Worm (Caenorhabditis elegans) whole organism, young adult: Measurements from ENCODE around the gene Y110A2AL.7.

Experiments used
- B0019.2 ChIP-seq: fragments of 200-800 bp; sonication (Bioruptor generic); conservative IDR thresholded peaks from 2 replicates; pipeline ENCODE4 v1.3.6; 2022; ENCODE audit warnings: missing genetic modification reagents, missing genetic modification characterization, missing compliant biosample characterization
- B0261.1 ChIP-seq: sonication (generic microtip); optimal IDR thresholded peaks from 2 replicates; lab custom pipeline; 2016; ENCODE audit warnings: mild to moderate bottlenecking, missing genetic modification characterization, moderate library complexity, missing compliant biosample characterization
- F10E7.11 ChIP-seq: sonication (generic microtip); optimal IDR thresholded peaks from 2 replicates; lab custom pipeline; 2017; ENCODE audit warnings: mild to moderate bottlenecking, missing genetic modification characterization, moderate library complexity, missing compliant biosample characterization
- F37B4.10 ChIP-seq: fragments of 200-800 bp; sonication (Bioruptor generic); IDR thresholded peaks from 2 replicates; pipeline ENCODE4 v1.3.6; 2022; ENCODE audit warnings: missing genetic modification characterization, missing compliant biosample characterization
- F52B5.7 ChIP-seq: sonication (generic microtip); optimal IDR thresholded peaks from 2 replicates; lab custom pipeline; 2016; ENCODE audit warnings: mild to moderate bottlenecking, missing genetic modification characterization, missing compliant biosample characterization
- F55B11.4 ChIP-seq: sonication (generic microtip); optimal IDR thresholded peaks from 2 replicates; lab custom pipeline; 2016; ENCODE audit warnings: missing compliant biosample characterization, missing genetic modification characterization, borderline replicate concordance; ENCODE audit not compliant: insufficient read depth
- F57A8.1 ChIP-seq: fragments of 200-800 bp; sonication (Bioruptor generic); optimal IDR thresholded peaks from 2 replicates; lab custom pipeline; 2018; ENCODE audit warnings: mild to moderate bottlenecking, missing genetic modification characterization, moderate library complexity, missing compliant biosample characterization
- T07F8.4 ChIP-seq: sonication (generic microtip); optimal IDR thresholded peaks from 2 replicates; lab custom pipeline; 2016; ENCODE audit warnings: mild to moderate bottlenecking, missing genetic modification characterization, moderate library complexity, missing compliant biosample characterization
- Y79H2A.3 ChIP-seq: fragments of 200-800 bp; sonication (Bioruptor generic); conservative IDR thresholded peaks from 2 replicates; pipeline ENCODE4 v1.3.6; 2022; ENCODE audit warnings: missing genetic modification reagents, missing genetic modification characterization, missing compliant biosample characterization
- aptf-3 ChIP-seq: fragments of 200-800 bp; sonication (Bioruptor generic); IDR thresholded peaks from 2 replicates; pipeline ENCODE4 v1.3.6; 2022; ENCODE audit warnings: missing genetic modification characterization, missing compliant biosample characterization
- atf-7 ChIP-seq: sonication (generic microtip); optimal IDR thresholded peaks from 2 replicates; lab custom pipeline; 2017; ENCODE audit warnings: mild to moderate bottlenecking, missing genetic modification characterization, missing compliant biosample characterization
- attf-3 ChIP-seq: fragments of 200-800 bp; sonication (Bioruptor generic); conservative IDR thresholded peaks from 2 replicates; pipeline ENCODE4 v1.3.6; 2022; ENCODE audit warnings: missing genetic modification reagents, missing genetic modification characterization, missing compliant biosample characterization
- attf-5 ChIP-seq: fragments of 200-800 bp; sonication (Bioruptor generic); optimal IDR thresholded peaks from 2 replicates; lab custom pipeline; 2018; ENCODE audit warnings: mild to moderate bottlenecking, missing genetic modification characterization, missing compliant biosample characterization
- bed-1 ChIP-seq: fragments of 200-800 bp; sonication (Bioruptor generic); IDR thresholded peaks from 2 replicates; pipeline ENCODE4 v1.3.6; 2022; ENCODE audit warnings: missing genetic modification reagents, missing genetic modification characterization, missing compliant biosample characterization
- bed-2 ChIP-seq: fragments of 200-800 bp; sonication (Bioruptor generic); IDR thresholded peaks from 2 replicates; pipeline ENCODE4 v1.3.6; 2022; ENCODE audit warnings: missing genetic modification reagents, missing genetic modification characterization, missing compliant biosample characterization
- chd-7 ChIP-seq: sonication (generic microtip); optimal IDR thresholded peaks from 2 replicates; lab custom pipeline; 2016; ENCODE audit warnings: mild to moderate bottlenecking, missing genetic modification characterization, moderate library complexity, missing compliant biosample characterization
- die-1 ChIP-seq: sonication (generic microtip); optimal IDR thresholded peaks from 2 replicates; lab custom pipeline; 2016; ENCODE audit warnings: missing genotype, mild to moderate bottlenecking, missing genetic modification characterization, missing compliant biosample characterization
- dpff-1 ChIP-seq: sonication (generic microtip); optimal IDR thresholded peaks from 2 replicates; lab custom pipeline; 2017; ENCODE audit warnings: mild to moderate bottlenecking, missing genetic modification characterization, missing compliant biosample characterization
- efl-1 ChIP-seq: fragments of 150-350 bp; optimal IDR thresholded peaks from 2 replicates; lab custom pipeline; 2014; ENCODE audit warnings: missing biosample characterization, missing genetic modification reagents, missing genetic modification characterization
- egl-44 ChIP-seq: fragments of 200-800 bp; sonication (Bioruptor generic); IDR thresholded peaks from 2 replicates; pipeline ENCODE4 v1.3.6; 2022; ENCODE audit warnings: missing genetic modification reagents, missing genetic modification characterization, missing compliant biosample characterization
- ekl-4 ChIP-seq: fragments of 200-800 bp; sonication (Bioruptor generic); IDR thresholded peaks from 2 replicates; pipeline ENCODE4 v1.3.6; 2022; ENCODE audit warnings: missing genetic modification reagents, missing genetic modification characterization, missing compliant biosample characterization
- hlh-12 ChIP-seq: sonication (generic microtip); optimal IDR thresholded peaks from 2 replicates; lab custom pipeline; 2016; ENCODE audit warnings: missing genetic modification characterization, missing compliant biosample characterization
- hlh-26 ChIP-seq: fragments of 200-800 bp; sonication (Bioruptor generic); conservative IDR thresholded peaks from 2 replicates; pipeline ENCODE4 v1.3.6; 2022; ENCODE audit warnings: missing genetic modification reagents, missing genetic modification characterization, missing compliant biosample characterization
- lin-26 ChIP-seq: fragments of 200-800 bp; sonication (Bioruptor generic); IDR thresholded peaks from 2 replicates; pipeline ENCODE4 v1.3.6; 2022; ENCODE audit warnings: missing genetic modification reagents, missing genetic modification characterization, missing compliant biosample characterization
- lin-35 ChIP-seq, 3 experiments: fragments of 150-350 bp in 2 of 3; sonication (generic microtip) in 1 of 3; optimal IDR thresholded peaks; 2 replicates each; lab custom pipeline; 2014 to 2018; ENCODE audit warnings: missing biosample characterization in 3 of 3, missing genetic modification characterization in 3 of 3, missing genetic modification reagents in 3 of 3
- lsl-1 ChIP-seq: fragments of 200-800 bp; sonication (Bioruptor generic); optimal IDR thresholded peaks from 2 replicates; lab custom pipeline; 2018; ENCODE audit warnings: mild to moderate bottlenecking, missing genetic modification characterization, moderate library complexity, missing compliant biosample characterization
- lsy-27 ChIP-seq: sonication (generic microtip); optimal IDR thresholded peaks from 2 replicates; lab custom pipeline; 2017; ENCODE audit warnings: missing genetic modification characterization, mild to moderate bottlenecking, missing compliant biosample characterization, antibody characterized with exemption, missing genotype, borderline replicate concordance; ENCODE audit not compliant: insufficient read depth
- madf-3 ChIP-seq: fragments of 200-800 bp; sonication (Bioruptor generic); IDR thresholded peaks from 2 replicates; pipeline ENCODE4 v1.3.6; 2022; ENCODE audit warnings: missing genetic modification reagents, missing genetic modification characterization, missing compliant biosample characterization
- madf-6 ChIP-seq: fragments of 200-800 bp; sonication (Bioruptor generic); IDR thresholded peaks from 2 replicates; pipeline ENCODE4 v1.3.6; 2022; ENCODE audit warnings: missing genetic modification reagents, missing genetic modification characterization, missing compliant biosample characterization
- mxl-1 ChIP-seq: sonication (generic microtip); optimal IDR thresholded peaks from 2 replicates; lab custom pipeline; 2016; ENCODE audit warnings: missing genetic modification characterization, missing compliant biosample characterization
- nhr-120 ChIP-seq: fragments of 200-800 bp; sonication (Bioruptor generic); IDR thresholded peaks from 2 replicates; pipeline ENCODE4 v1.3.6; 2022; ENCODE audit warnings: missing genetic modification characterization, missing compliant biosample characterization
- nhr-179 ChIP-seq: sonication (generic microtip); optimal IDR thresholded peaks from 2 replicates; lab custom pipeline; 2016; ENCODE audit warnings: mild to moderate bottlenecking, missing genetic modification characterization, missing compliant biosample characterization
- nhr-27 ChIP-seq: fragments of 200-800 bp; sonication (Bioruptor generic); optimal IDR thresholded peaks from 2 replicates; lab custom pipeline; 2018; ENCODE audit warnings: mild to moderate bottlenecking, missing genetic modification characterization, moderate library complexity, missing compliant biosample characterization
- nhr-80 ChIP-seq: sonication (generic microtip); optimal IDR thresholded peaks from 2 replicates; lab custom pipeline; 2016; ENCODE audit warnings: missing genetic modification characterization, missing compliant biosample characterization
- nhr-90 ChIP-seq: sonication (generic microtip); optimal IDR thresholded peaks from 2 replicates; lab custom pipeline; 2016; ENCODE audit warnings: missing genotype, mild to moderate bottlenecking, missing genetic modification characterization, missing compliant biosample characterization
- rcor-1 ChIP-seq: fragments of 200-800 bp; sonication (Bioruptor generic); IDR thresholded peaks from 2 replicates; pipeline ENCODE4 v1.3.6; 2022; ENCODE audit warnings: missing genetic modification reagents, missing genetic modification characterization, missing compliant biosample characterization
- repo-1 ChIP-seq: sonication (generic microtip); optimal IDR thresholded peaks from 2 replicates; lab custom pipeline; 2017; ENCODE audit warnings: mild to moderate bottlenecking, missing genetic modification characterization, missing compliant biosample characterization
- rpc-1 ChIP-seq, 2 experiments: fragments of 150-350 bp in 1 of 2; sonication (generic microtip) in 1 of 2; optimal IDR thresholded peaks; 2 replicates each; lab custom pipeline; 2014 to 2018; ENCODE audit warnings: missing biosample characterization in 1 of 2, missing genetic modification characterization in 1 of 2, missing genetic modification reagents in 1 of 2, missing genotype in 1 of 2
- sdz-38 ChIP-seq: sonication (generic microtip); optimal IDR thresholded peaks from 2 replicates; lab custom pipeline; 2016; ENCODE audit warnings: missing genotype, missing genetic modification characterization, missing compliant biosample characterization
- snpc-3.4 ChIP-seq: sonication (generic microtip); optimal IDR thresholded peaks from 2 replicates; lab custom pipeline; 2017; ENCODE audit warnings: missing genetic modification characterization, mild to moderate bottlenecking, missing compliant biosample characterization, antibody characterized with exemption, moderate library complexity, missing genotype, missing genetic modification reagents
- somi-1 ChIP-seq: fragments of 200-800 bp; sonication (Bioruptor generic); optimal IDR thresholded peaks from 2 replicates; lab custom pipeline; 2018; ENCODE audit warnings: mild to moderate bottlenecking, missing genetic modification characterization, missing compliant biosample characterization
- tbp1 ChIP-seq: fragments of 200-800 bp; sonication (Bioruptor generic); optimal IDR thresholded peaks from 2 replicates; lab custom pipeline; 2018; ENCODE audit warnings: mild to moderate bottlenecking, missing genetic modification characterization, missing compliant biosample characterization
- tbx-9 ChIP-seq: sonication (generic microtip); optimal IDR thresholded peaks from 2 replicates; lab custom pipeline; 2016; ENCODE audit warnings: borderline replicate concordance, missing genetic modification characterization, inconsistent platforms, missing compliant biosample characterization
- zim-3 ChIP-seq: sonication (generic microtip); optimal IDR thresholded peaks from 2 replicates; lab custom pipeline; 2017; ENCODE audit warnings: mild to moderate bottlenecking, missing genetic modification characterization, moderate library complexity, missing compliant biosample characterization
- ztf-22 ChIP-seq: fragments of 200-800 bp; sonication (Bioruptor generic); optimal IDR thresholded peaks from 2 replicates; lab custom pipeline; 2018; ENCODE audit warnings: mild to moderate bottlenecking, missing genetic modification characterization, moderate library complexity, missing compliant biosample characterization
- ztf-28 ChIP-seq: fragments of 200-800 bp; sonication (Bioruptor generic); IDR thresholded peaks from 2 replicates; pipeline ENCODE4 v1.3.6; 2022; ENCODE audit warnings: missing genetic modification reagents, missing genetic modification characterization, missing compliant biosample characterization
- ztf-3 ChIP-seq: fragments of 200-800 bp; sonication (Bioruptor generic); optimal IDR thresholded peaks from 2 replicates; lab custom pipeline; 2018; ENCODE audit warnings: mild to moderate bottlenecking, missing genetic modification characterization, missing compliant biosample characterization

Y110A2AL.7 gene

DNA sequence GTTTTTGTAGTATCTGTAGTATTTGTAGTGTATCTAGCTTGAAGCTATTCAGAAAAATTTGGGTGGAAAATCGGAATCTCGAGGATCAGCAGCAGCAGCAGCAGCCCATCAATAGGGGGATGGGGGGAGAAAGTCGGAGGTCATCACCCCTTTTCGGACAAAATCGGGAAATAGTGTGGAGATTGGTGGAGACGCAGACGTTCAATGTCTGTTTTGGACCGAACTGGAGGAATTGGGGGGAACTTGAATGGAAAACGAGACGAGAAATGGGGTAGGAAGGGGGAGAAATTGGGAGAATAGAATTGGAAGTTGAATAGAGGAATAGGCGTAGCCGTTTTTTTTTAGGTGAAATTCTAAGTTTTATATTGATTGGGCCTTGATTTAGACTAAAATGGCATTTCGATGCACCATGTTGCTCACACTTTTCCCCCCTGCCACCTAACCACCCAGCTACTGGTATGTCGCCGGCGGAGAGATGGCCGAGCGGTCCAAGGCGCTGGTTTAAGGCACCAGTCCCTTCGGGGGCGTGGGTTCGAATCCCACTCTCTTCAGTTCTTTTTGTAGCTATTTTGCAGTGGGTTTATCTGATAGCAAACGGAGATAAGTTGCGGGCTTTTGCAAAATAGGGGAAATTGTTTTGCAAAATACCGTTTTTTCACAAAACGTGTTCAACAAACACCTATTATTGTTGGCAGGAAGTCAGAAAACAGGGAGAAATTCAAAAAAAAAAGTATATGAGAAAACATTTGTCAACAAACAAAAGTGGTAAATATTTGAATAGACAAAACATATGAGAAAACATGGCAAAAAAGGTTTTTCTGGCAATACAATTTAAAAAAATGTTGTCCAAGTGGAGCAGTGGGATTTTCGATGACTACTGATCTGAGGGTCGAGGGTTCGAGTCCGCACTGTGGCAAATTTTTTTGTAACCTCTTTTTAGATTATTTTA is 17.2 kb upstream of the Y110A2AL.7 start (continued):
- TF ChIP-seq aptf-3 (GFP tag; lab: Robert Waterston, UW) (no peak), ztf-3 (no peak), lsy-27 (tag; lab: Kevin White, UChicago) (no peak), egl-44 (GFP tag; lab: Robert Waterston, UW) (0 out of 2 replicates have a peak, but pooled peaks have one; percentile 30), hlh-12 (tag; lab: Kevin White, UChicago) (no peak), nhr-80 (tag; lab: Kevin White, UChicago) (no peak), nhr-27 (tag; lab: Kevin White, UChicago) (no peak), lin-26 (GFP tag; lab: Robert Waterston, UW) (peak; percentile 76), madf-6 (GFP tag; lab: Robert Waterston, UW) (peak; percentile 40), bed-2 (GFP tag; lab: Robert Waterston, UW) (no peak), repo-1 (tag; lab: Kevin White, UChicago) (no peak), attf-3 (GFP tag; lab: Robert Waterston, UW) (no peak), nhr-120 (GFP tag; lab: Robert Waterston, UW) (no peak), F52B5.7 (no peak), bed-1 (GFP tag; lab: Robert Waterston, UW) (no peak), F10E7.11 (tag; lab: Kevin White, UChicago) (no peak), B0019.2 (GFP tag; lab: Robert Waterston, UW) (no peak), ztf-28 (GFP tag; lab: Robert Waterston, UW) (no peak), somi-1 (no peak), ekl-4 (GFP tag; lab: Robert Waterston, UW) (peak; percentile 35; the same call in 1 of the 2 replicates), rcor-1 (GFP tag; lab: Robert Waterston, UW) (peak; percentile 29; the same call in 1 of the 2 replicates), Y79H2A.3 (GFP tag; lab: Robert Waterston, UW) (peak; percentile 59; the same call in 1 of the 2 replicates), mxl-1 (no peak), atf-7 (tag; lab: Kevin White, UChicago) (no peak), snpc-3.4 (tag; lab: Kevin White, UChicago) (no peak), lsl-1 (peak; percentile 33), attf-5 (GFP tag; lab: Kevin White, UChicago) (no peak), lin-35 (GFP tag; optimal IDR thresholded peaks at IDR 0.05; lab: Kevin White, UChicago) (peak in 1 of 3 experiments; percentile 21), rpc-1 (optimal IDR thresholded peaks at IDR 0.05; lab: Kevin White, UChicago) (peak; percentile 64), rpc-1 (tag; optimal IDR thresholded peaks at IDR 0.05; lab: Kevin White, UChicago) (peak; percentile 83), tbx-9 (tag; lab: Kevin White, UChicago) (no peak), zim-3 (tag; lab: Kevin White, UChicago) (no peak), nhr-179 (tag; lab: Kevin White, UChicago) (no peak), B0261.1 (tag; lab: Kevin White, UChicago) (peak; percentile 83), hlh-26 (GFP tag; lab: Robert Waterston, UW) (no peak), F37B4.10 (GFP tag; lab: Robert Waterston, UW) (no peak), madf-3 (GFP tag; lab: Robert Waterston, UW) (no peak), chd-7 (tag; lab: Kevin White, UChicago) (peak; percentile 19), dpff-1 (no peak), tbp1 (peak; percentile 91), T07F8.4 (no peak), die-1 (tag; lab: Kevin White, UChicago) (peak; percentile 69), nhr-90 (peak; percentile 67), ztf-22 (GFP tag; lab: Kevin White, UChicago) (no peak), F55B11.4 (no peak), F57A8.1 (GFP tag; lab: Kevin White, UChicago) (no peak), sdz-38 (tag; lab: Kevin White, UChicago) (no peak), efl-1 (GFP tag; lab: Kevin White, UChicago) (no peak)
